Fruit fly (Drosophila melanogaster) whole organism, embryonic: ENCODE measurements around the gene RpL35.

Experiments used
- Bgb ChIP-seq: fragments of 200-800 bp; sonication (Bioruptor generic); IDR thresholded peaks from 2 replicates; pipeline ENCODE4 v1.3.6; 2022; ENCODE audit warnings: missing biosample characterization, missing genetic modification characterization; ENCODE audit not compliant: partially characterized antibody
- CG10979 ChIP-seq: fragments of 200-800 bp; sonication (Bioruptor generic); optimal IDR thresholded peaks from 2 replicates; lab custom pipeline; 2018; ENCODE audit warnings: missing biosample characterization, mild to moderate bottlenecking, missing genetic modification characterization, moderate library complexity
- CG12769 ChIP-seq: fragments of 200-800 bp; sonication (Bioruptor generic); optimal IDR thresholded peaks from 2 replicates; lab custom pipeline; 2019; ENCODE audit warnings: missing biosample characterization, mild to moderate bottlenecking, missing genetic modification characterization, moderate library complexity
- CG14860 ChIP-seq: fragments of 200-800 bp; sonication (Bioruptor generic); IDR thresholded peaks from 3 replicates; pipeline ENCODE4 v1.3.6; 2022; ENCODE audit warnings: missing biosample characterization, missing genetic modification characterization; ENCODE audit not compliant: partially characterized antibody
- CG17361 ChIP-seq: fragments of 200-800 bp; sonication (Bioruptor generic); IDR thresholded peaks from 3 replicates; pipeline ENCODE4 v1.3.6; 2022; ENCODE audit warnings: missing biosample characterization, missing genetic modification characterization
- CG18011 ChIP-seq: fragments of 200-800 bp; sonication (Bioruptor generic); optimal IDR thresholded peaks from 2 replicates; lab custom pipeline; 2017; ENCODE audit warnings: missing biosample characterization, missing genetic modification characterization, mild to moderate bottlenecking, moderate library complexity, missing genotype
- CG2712 ChIP-seq: fragments of 200-800 bp; optimal IDR thresholded peaks from 3 replicates; lab custom pipeline; 2019; ENCODE audit warnings: missing biosample characterization, mild to moderate bottlenecking, missing genetic modification characterization, moderate library complexity
- CG30403 ChIP-seq: fragments of 200-800 bp; sonication (Bioruptor generic); optimal IDR thresholded peaks from 3 replicates; lab custom pipeline; 2016; ENCODE audit warnings: missing biosample characterization, missing genetic modification characterization
- CG42726 ChIP-seq: fragments of 200-800 bp; sonication (Bioruptor generic); IDR thresholded peaks from 2 replicates; pipeline ENCODE4 v1.3.6; 2022; ENCODE audit warnings: missing biosample characterization, missing genetic modification characterization; ENCODE audit not compliant: partially characterized antibody
- CG7963 ChIP-seq: fragments of 200-800 bp; sonication (Bioruptor generic); IDR thresholded peaks from 3 replicates; pipeline ENCODE4 v1.3.6; 2022; ENCODE audit warnings: missing biosample characterization, missing genetic modification characterization; ENCODE audit not compliant: partially characterized antibody
- CG8290 ChIP-seq, 3 experiments: fragments of 200-800 bp; sonication (Bioruptor generic); optimal IDR thresholded peaks; 2 replicates each; lab custom pipeline; 2016 to 2019; ENCODE audit warnings: missing biosample characterization in 3 of 3, missing genetic modification characterization in 3 of 3, mild to moderate bottlenecking in 2 of 3, moderate library complexity in 1 of 3
- CG8924 ChIP-seq: fragments of 200-800 bp; optimal IDR thresholded peaks from 3 replicates; lab custom pipeline; 2019; ENCODE audit warnings: missing biosample characterization, mild to moderate bottlenecking, missing genetic modification characterization, moderate library complexity
- CHES-1-like ChIP-seq: fragments of 200-800 bp; sonication (Bioruptor generic); optimal IDR thresholded peaks from 2 replicates; lab custom pipeline; 2016; ENCODE audit warnings: missing biosample characterization, missing genetic modification characterization
- Chrac-16 ChIP-seq: fragments of 200-800 bp; sonication (Bioruptor generic); optimal IDR thresholded peaks from 3 replicates; lab custom pipeline; 2016; ENCODE audit warnings: missing biosample characterization, missing genetic modification characterization
- CoRest ChIP-seq: fragments of 200-800 bp; sonication (Bioruptor generic); optimal IDR thresholded peaks from 3 replicates; lab custom pipeline; 2018; ENCODE audit warnings: missing biosample characterization, mild to moderate bottlenecking, missing genetic modification characterization, moderate library complexity
- Deaf1 ChIP-seq: fragments of 200-800 bp; optimal IDR thresholded peaks from 3 replicates; lab custom pipeline; 2019; ENCODE audit warnings: missing biosample characterization, mild to moderate bottlenecking, missing genetic modification characterization, moderate library complexity
- Dip3 ChIP-seq: fragments of 200-800 bp; sonication (Bioruptor generic); optimal IDR thresholded peaks from 3 replicates; lab custom pipeline; 2016; ENCODE audit warnings: missing biosample characterization, missing genetic modification characterization
- Dref ChIP-seq: fragments of 200-800 bp; sonication (Bioruptor generic); IDR thresholded peaks from 2 replicates; pipeline ENCODE4 v1.3.6; 2022; ENCODE audit warnings: missing biosample characterization, missing genetic modification characterization
- Fer1 ChIP-seq: fragments of 200-800 bp; sonication (Bioruptor generic); optimal IDR thresholded peaks from 2 replicates; lab custom pipeline; 2017; ENCODE audit warnings: missing biosample characterization, mild to moderate bottlenecking, missing genetic modification characterization
- HLH4C ChIP-seq: fragments of 200-800 bp; sonication (Bioruptor generic); IDR thresholded peaks from 3 replicates; pipeline ENCODE4 v1.3.6; 2022; ENCODE audit warnings: missing biosample characterization, missing genetic modification characterization; ENCODE audit not compliant: partially characterized antibody
- HmgD ChIP-seq: fragments of 200-800 bp; sonication (Bioruptor generic); optimal IDR thresholded peaks from 3 replicates; lab custom pipeline; 2016; ENCODE audit warnings: missing biosample characterization, missing genetic modification characterization
- HmgZ ChIP-seq: fragments of 200-800 bp; sonication (Bioruptor generic); optimal IDR thresholded peaks from 2 replicates; lab custom pipeline; 2018; ENCODE audit warnings: missing biosample characterization, mild to moderate bottlenecking, missing genetic modification characterization
- Mad ChIP-seq: fragments of 200-800 bp; sonication (Bioruptor generic); optimal IDR thresholded peaks from 2 replicates; lab custom pipeline; 2016; ENCODE audit warnings: missing biosample characterization, missing genetic modification characterization
- Max ChIP-seq: fragments of 200-800 bp; sonication (Bioruptor generic); optimal IDR thresholded peaks from 2 replicates; lab custom pipeline; 2016; ENCODE audit warnings: missing biosample characterization, mild to moderate bottlenecking, missing genetic modification characterization
- Oaz ChIP-seq: fragments of 200-800 bp; sonication (Bioruptor generic); IDR thresholded peaks from 2 replicates; pipeline ENCODE4 v1.3.6; 2022; ENCODE audit warnings: missing biosample characterization, missing genetic modification characterization
- Opbp ChIP-seq: fragments of 200-800 bp; sonication (Bioruptor generic); IDR thresholded peaks from 3 replicates; pipeline ENCODE4 v1.3.6; 2022; ENCODE audit warnings: missing biosample characterization, missing genetic modification characterization; ENCODE audit not compliant: partially characterized antibody
- Sin3A ChIP-seq: fragments of >200 bp; optimal IDR thresholded peaks from 2 replicates; lab custom pipeline; 2018
- Ssrp ChIP-seq: fragments of 200-800 bp; sonication (Bioruptor generic); optimal IDR thresholded peaks from 2 replicates; lab custom pipeline; 2018; ENCODE audit warnings: missing biosample characterization, mild to moderate bottlenecking, missing genetic modification characterization, moderate library complexity
- Taf1 ChIP-seq: fragments of 200-800 bp; sonication (Bioruptor generic); IDR thresholded peaks from 2 replicates; pipeline ENCODE4 v1.3.6; 2022; ENCODE audit warnings: missing biosample characterization, missing genetic modification characterization
- YL-1 ChIP-seq: fragments of 200-800 bp; sonication (Bioruptor generic); optimal IDR thresholded peaks from 3 replicates; lab custom pipeline; 2017; ENCODE audit warnings: missing biosample characterization, mild to moderate bottlenecking, missing genetic modification characterization
- cas ChIP-seq: fragments of 200-800 bp; sonication (Bioruptor generic); IDR thresholded peaks from 2 replicates; pipeline ENCODE4 v1.3.6; 2022; ENCODE audit warnings: missing biosample characterization, missing genetic modification characterization
- dpn ChIP-seq, 2 experiments: fragments of 200-800 bp; sonication (Bioruptor generic); optimal IDR thresholded peaks; 3 replicates each; lab custom pipeline; 2016; ENCODE audit warnings: missing biosample characterization in 2 of 2, missing genetic modification characterization in 2 of 2
- grau ChIP-seq: fragments of 200-800 bp; optimal IDR thresholded peaks from 3 replicates; lab custom pipeline; 2019; ENCODE audit warnings: missing biosample characterization, mild to moderate bottlenecking, missing genetic modification characterization, moderate library complexity
- h ChIP-seq: fragments of >200 bp; optimal IDR thresholded peaks from 2 replicates; lab custom pipeline; 2017
- hth ChIP-seq: fragments of >200 bp; optimal IDR thresholded peaks from 2 replicates; lab custom pipeline; 2017; ENCODE audit warnings: inconsistent platforms
- nerfin-2 ChIP-seq: fragments of 200-800 bp; sonication (Bioruptor generic); IDR thresholded peaks from 2 replicates; pipeline ENCODE4 v1.3.6; 2022; ENCODE audit warnings: missing biosample characterization, missing genetic modification characterization; ENCODE audit not compliant: partially characterized antibody
- nom ChIP-seq: fragments of 200-800 bp; sonication (Bioruptor generic); optimal IDR thresholded peaks from 2 replicates; lab custom pipeline; 2017; ENCODE audit warnings: missing biosample characterization, missing genetic modification characterization, mild to moderate bottlenecking, moderate library complexity, missing genetic modification reagents
- oc ChIP-seq: fragments of 200-800 bp; sonication (Bioruptor generic); optimal IDR thresholded peaks from 2 replicates; lab custom pipeline; 2018; ENCODE audit warnings: missing biosample characterization, mild to moderate bottlenecking, missing genetic modification characterization, moderate library complexity
- onecut ChIP-seq: fragments of 200-800 bp; sonication (Bioruptor generic); IDR thresholded peaks from 2 replicates; pipeline ENCODE4 v1.3.6; 2022; ENCODE audit warnings: missing biosample characterization, missing genetic modification characterization
- sd ChIP-seq: fragments of 200-800 bp; sonication (Bioruptor generic); optimal IDR thresholded peaks from 3 replicates; lab custom pipeline; 2018; ENCODE audit warnings: missing biosample characterization, mild to moderate bottlenecking, missing genetic modification characterization, moderate library complexity
- slbo ChIP-seq: fragments of 200-800 bp; sonication (Bioruptor generic); IDR thresholded peaks from 2 replicates; pipeline ENCODE4 v1.3.6; 2022; ENCODE audit warnings: missing biosample characterization, missing genetic modification characterization
- trem ChIP-seq: fragments of 200-800 bp; optimal IDR thresholded peaks from 3 replicates; lab custom pipeline; 2019; ENCODE audit warnings: missing biosample characterization, mild to moderate bottlenecking, missing genetic modification characterization, moderate library complexity
- unc-4 ChIP-seq: fragments of 200-800 bp; sonication (Bioruptor generic); IDR thresholded peaks from 2 replicates; pipeline ENCODE4 v1.3.6; 2022; ENCODE audit warnings: missing biosample characterization, missing genetic modification characterization; ENCODE audit not compliant: partially characterized antibody
- vfl ChIP-seq: fragments of 200-800 bp; sonication (Bioruptor generic); optimal IDR thresholded peaks from 2 replicates; lab custom pipeline; 2016; ENCODE audit warnings: missing biosample characterization, missing genetic modification characterization
- yki ChIP-seq: fragments of >200 bp; optimal IDR thresholded peaks from 3 replicates; lab custom pipeline; 2018

The RpL35 gene

dm6 chrX:5665902-5666301, 6.3 kb upstream of the RpL35 start, which contains the start of the genes Sirt4 and CG4119 (continued):
- TF ChIP-seq oc: peak; percentile 17
- TF ChIP-seq YL-1 (GFP tag; lab: Kevin White, UChicago): peak; percentile 81
- peak; percentile 98 for TF ChIP-seq CG7963
- peak; percentile 14 for TF ChIP-seq CoRest (tag; lab: Kevin White, UChicago)
- TF ChIP-seq CG2712 (tag; lab: Kevin White, UChicago): peak; percentile 38
- no peak for TF ChIP-seq hth (lab: Kevin White, UChicago)
- TF ChIP-seq Chrac-16 (GFP tag; lab: Kevin White, UChicago): no peak
- TF ChIP-seq Opbp (GFP tag; lab: Robert Waterston, UW): peak; percentile 97
- peak; percentile 16 for TF ChIP-seq CG30403 (GFP tag; lab: Kevin White, UChicago)
- TF ChIP-seq unc-4: peak; percentile 92
- peak; percentile 96 for TF ChIP-seq nerfin-2 (GFP tag; lab: Robert Waterston, UW)
- TF ChIP-seq vfl (GFP tag; lab: Kevin White, UChicago): no peak
- TF ChIP-seq Sin3A (lab: Kevin White, UChicago): peak; percentile 68
- TF ChIP-seq CG12769 (tag; lab: Kevin White, UChicago): no peak
- TF ChIP-seq CG8924 (tag; lab: Kevin White, UChicago): peak; percentile 45
- no peak for TF ChIP-seq Ssrp (tag; lab: Kevin White, UChicago)
- no peak for TF ChIP-seq h (lab: Kevin White, UChicago)
- peak; percentile 43 for TF ChIP-seq grau (tag; lab: Kevin White, UChicago)
- TF ChIP-seq yki (lab: Kevin White, UChicago): no peak
- TF ChIP-seq Taf1: 0 out of 2 replicates have a peak, but pooled peaks have one; percentile 16
- TF ChIP-seq CG8290 (GFP tag; optimal IDR thresholded peaks at IDR 0.05; lab: Kevin White, UChicago): peak; percentile 16
- peak in 1 of 2 experiments; percentile 78 for TF ChIP-seq CG8290 (tag; optimal IDR thresholded peaks at IDR 0.05; lab: Kevin White, UChicago)
- peak; percentile 2 for TF ChIP-seq CG18011 (GFP tag; lab: Kevin White, UChicago)
- peak; percentile 27 for TF ChIP-seq Deaf1 (tag; lab: Kevin White, UChicago)
- TF ChIP-seq Dref (GFP tag; lab: Robert Waterston, UW): peak; percentile 99
- TF ChIP-seq nom (GFP tag; lab: Kevin White, UChicago): no peak
- peak; percentile 98 for TF ChIP-seq CG42726 (GFP tag; lab: Robert Waterston, UW)
- TF ChIP-seq dpn (GFP tag; optimal IDR thresholded peaks at IDR 0.05; lab: Kevin White, UChicago): peak in 1 of 2 experiments; percentile 8
- TF ChIP-seq Fer1 (GFP tag; lab: Kevin White, UChicago): peak; percentile 27
- peak; percentile 54; the same call in 1 of the 2 replicates for TF ChIP-seq slbo (GFP tag; lab: Robert Waterston, UW)
- TF ChIP-seq HmgZ (tag; lab: Kevin White, UChicago): peak; percentile 41
- peak; percentile 97 for TF ChIP-seq HLH4C (GFP tag; lab: Robert Waterston, UW)
- TF ChIP-seq Max (GFP tag; lab: Kevin White, UChicago): peak; percentile 18
- TF ChIP-seq Dip3: peak; percentile 12
- TF ChIP-seq cas: no peak
- 0 out of 3 replicates have a peak, but pooled peaks have one; percentile 17 for TF ChIP-seq CG17361 (GFP tag; lab: Robert Waterston, UW)
- peak; percentile 56 for TF ChIP-seq trem
- no peak for TF ChIP-seq Oaz (GFP tag; lab: Robert Waterston, UW)
- peak; percentile 7 for TF ChIP-seq CG10979 (tag; lab: Kevin White, UChicago)
- peak; percentile 81 for TF ChIP-seq onecut
- peak; percentile 15 for TF ChIP-seq Mad
- peak; percentile 51 for TF ChIP-seq HmgD
- peak; percentile 99 for TF ChIP-seq Bgb (GFP tag; lab: Robert Waterston, UW)
- peak; percentile 19 for TF ChIP-seq sd
- TF ChIP-seq CG14860: peak; percentile 94
- TF ChIP-seq CHES-1-like: peak; percentile 21
